Fruit fly (Drosophila melanogaster): ENCODE data around the gene CG42507.

Gene CG42507

dm6 chr3L:14780187-14780586, 22.4 kb upstream of the CG42507 start (continued):
- TF ChIP-seq maf-S (GFP tag; optimal IDR thresholded peaks at IDR 0.05) (no peak), Pdp1 (GFP tag; optimal IDR thresholded peaks at IDR 0.05) (no peak), C15 (GFP tag; IDR thresholded peaks at IDR 0.05) (no peak), Antp (GFP tag; optimal IDR thresholded peaks at IDR 0.05) (no peak), crol (GFP tag; IDR thresholded peaks at IDR 0.05) (no peak), E2f1 (GFP tag; IDR thresholded peaks at IDR 0.05) (no peak), CoRest (tag; optimal IDR thresholded peaks at IDR 0.05) (peak; percentile 9), NK7.1 (GFP tag; optimal IDR thresholded peaks at IDR 0.05) (no peak), CG34224 (GFP tag; IDR thresholded peaks at IDR 0.05; ENCODE audit: partially characterized antibody) (no peak), Dfd (GFP tag; optimal IDR thresholded peaks at IDR 0.05) (no peak), CG17328 (GFP tag; IDR thresholded peaks at IDR 0.05) (0 out of 2 replicates have a peak, but pooled peaks have one; percentile 21), HLH4C (GFP tag; IDR thresholded peaks at IDR 0.05; ENCODE audit: partially characterized antibody) (no peak), luna (GFP tag; optimal IDR thresholded peaks at IDR 0.05) (no peak), Sox100B (GFP tag; optimal IDR thresholded peaks at IDR 0.05) (peak; percentile 42), toy (GFP tag; IDR thresholded peaks at IDR 0.05) (no peak), CG31365 (tag; optimal IDR thresholded peaks at IDR 0.05) (peak; percentile 27), gfzf (GFP tag; optimal IDR thresholded peaks at IDR 0.05) (no peak), eyg (GFP tag; optimal IDR thresholded peaks at IDR 0.05) (no peak), Lhr (GFP tag; optimal IDR thresholded peaks at IDR 0.05) (peak; percentile 31), lmd (GFP tag; IDR thresholded peaks at IDR 0.05) (no peak), wek (GFP tag; optimal IDR thresholded peaks at IDR 0.05) (peak; percentile 69), repo (GFP tag; optimal IDR thresholded peaks at IDR 0.05) (no peak), bigmax (GFP tag; optimal IDR thresholded peaks at IDR 0.05) (no peak), CG11723 (GFP tag; optimal IDR thresholded peaks at IDR 0.05) (peak; percentile 14), en (GFP tag; optimal IDR thresholded peaks at IDR 0.05) (no peak), Stat92E (GFP tag; optimal IDR thresholded peaks at IDR 0.05) (no peak), CG7987 (GFP tag; optimal IDR thresholded peaks at IDR 0.05) (peak; percentile 75), CG2120 (GFP tag; optimal IDR thresholded peaks at IDR 0.05) (no peak), chn (GFP tag; optimal IDR thresholded peaks at IDR 0.05) (no peak), Lpt (GFP tag; optimal IDR thresholded peaks at IDR 0.05) (no peak), CG18599 (GFP tag; optimal IDR thresholded peaks at IDR 0.05) (peak; percentile 58), bab2 (GFP tag; optimal IDR thresholded peaks at IDR 0.05) (peak; percentile 31), CG11085 (GFP tag; IDR thresholded peaks at IDR 0.05) (no peak), CG9727 (GFP tag; optimal IDR thresholded peaks at IDR 0.05) (peak; percentile 50), CG2116 (GFP tag; optimal IDR thresholded peaks at IDR 0.05) (peak; percentile 22), CG16863 (GFP tag; optimal IDR thresholded peaks at IDR 0.05) (peak; percentile 3), CG31388 (GFP tag; optimal IDR thresholded peaks at IDR 0.05) (no peak), Meics (GFP tag; optimal IDR thresholded peaks at IDR 0.05) (peak; percentile 31), Taf1 (GFP tag; IDR thresholded peaks at IDR 0.05) (no peak), Xrp1 (GFP tag; IDR thresholded peaks at IDR 0.05) (peak; percentile 74), Aef1 (GFP tag; IDR thresholded peaks at IDR 0.05) (no peak), ap (GFP tag; IDR thresholded peaks at IDR 0.05) (0 out of 2 replicates have a peak, but pooled peaks have one; percentile 10), CG5180 (GFP tag; optimal IDR thresholded peaks at IDR 0.05) (peak; percentile 27), amos (GFP tag; IDR thresholded peaks at IDR 0.05; ENCODE audit: partially characterized antibody) (no peak), CG12744 (GFP tag; optimal IDR thresholded peaks at IDR 0.05) (no peak), tgo (GFP tag; IDR thresholded peaks at IDR 0.05) (no peak), ase (GFP tag; IDR thresholded peaks at IDR 0.05) (no peak), ems (GFP tag; optimal IDR thresholded peaks at IDR 0.05) (no peak), chm (GFP tag; IDR thresholded peaks at IDR 0.05) (peak; percentile 45; the same call in 1 of the 2 replicates), CG11696 (GFP tag; IDR thresholded peaks at IDR 0.05) (no peak), CG13123 (GFP tag; optimal IDR thresholded peaks at IDR 0.05) (peak; percentile 34), bcd (GFP tag; optimal IDR thresholded peaks at IDR 0.05) (peak; percentile 10)
